Fruit fly (Drosophila melanogaster) S2 (cell line): ENCODE measurements around the gene Arpc1.

Experiments used
- CG8478 ChIP-seq: fragments of >200 bp; optimal IDR thresholded peaks from 2 replicates; lab custom pipeline; 2018
- CTCF ChIP-seq, 2 experiments: fragments of >200 bp; optimal IDR thresholded peaks; 2 replicates each; lab custom pipeline; 2018

dm6 chr2L:13835959-13836358, 6.4 kb upstream of the Arpc1 start:
- TF ChIP-seq CG8478: no peak
- no peak for TF ChIP-seq CTCF (optimal IDR thresholded peaks at IDR 0.05; lab: Kevin White, UChicago)
